Worm (Caenorhabditis elegans) whole organism, early embryonic: ENCODE data around the gene ttr-13.

Experiments
- B0310.2 ChIP-seq: sonication (generic microtip); optimal IDR thresholded peaks from 2 replicates; lab custom pipeline; 2016; ENCODE audit warnings: mild to moderate bottlenecking, missing genetic modification characterization, missing compliant biosample characterization
- F13C5.2 ChIP-seq: sonication (generic microtip); optimal IDR thresholded peaks from 2 replicates; lab custom pipeline; 2017; ENCODE audit warnings: mild to moderate bottlenecking, missing genetic modification characterization, inconsistent platforms, missing compliant biosample characterization
- aly-1 ChIP-seq: sonication (generic microtip); optimal IDR thresholded peaks from 2 replicates; lab custom pipeline; 2016; ENCODE audit warnings: missing genetic modification characterization, missing compliant biosample characterization
- ama-1 ChIP-seq: fragments of 150-350 bp; optimal IDR thresholded peaks from 2 replicates; lab custom pipeline; 2014
- ceh-13 ChIP-seq: fragments of 200-800 bp; sonication (Bioruptor generic); optimal IDR thresholded peaks from 2 replicates; lab custom pipeline; 2018; ENCODE audit warnings: mild to moderate bottlenecking, missing genetic modification characterization, missing compliant biosample characterization
- ceh-36 ChIP-seq: sonication (generic microtip); optimal IDR thresholded peaks from 2 replicates; lab custom pipeline; 2016; ENCODE audit warnings: missing genetic modification characterization, inconsistent platforms, missing compliant biosample characterization
- ets-7 ChIP-seq: sonication (generic microtip); optimal IDR thresholded peaks from 2 replicates; lab custom pipeline; 2016; ENCODE audit warnings: missing genotype, missing genetic modification characterization, missing compliant biosample characterization
- flt-1 ChIP-seq: fragments of 200-800 bp; sonication (Bioruptor generic); IDR thresholded peaks from 2 replicates; pipeline ENCODE4 v1.3.6; 2022; ENCODE audit warnings: missing genetic modification characterization, missing compliant biosample characterization
- hmbx-1 ChIP-seq: sonication (generic microtip); optimal IDR thresholded peaks from 2 replicates; lab custom pipeline; 2016; ENCODE audit warnings: mild to moderate bottlenecking, missing genetic modification characterization, missing compliant biosample characterization
- hmg-4 ChIP-seq: fragments of 200-800 bp; sonication (Bioruptor generic); optimal IDR thresholded peaks from 2 replicates; lab custom pipeline; 2018; ENCODE audit warnings: mild to moderate bottlenecking, missing genetic modification characterization, missing compliant biosample characterization
- hnd-1 ChIP-seq: sonication (generic microtip); optimal IDR thresholded peaks from 2 replicates; lab custom pipeline; 2016; ENCODE audit warnings: missing genetic modification characterization, missing compliant biosample characterization
- pes-1 ChIP-seq: fragments of 200-800 bp; sonication (Bioruptor generic); IDR thresholded peaks from 2 replicates; pipeline ENCODE4 v1.3.6; 2022; ENCODE audit warnings: missing genetic modification reagents, missing genetic modification characterization, missing compliant biosample characterization
- scrt-1 ChIP-seq: fragments of 200-800 bp; sonication (Bioruptor generic); IDR thresholded peaks from 2 replicates; pipeline ENCODE4 v1.3.6; 2022; ENCODE audit warnings: missing genetic modification characterization, missing compliant biosample characterization
- sea-1 ChIP-seq: fragments of 200-800 bp; sonication (Bioruptor generic); conservative IDR thresholded peaks from 2 replicates; pipeline ENCODE4 v1.3.6; 2022; ENCODE audit warnings: missing genetic modification characterization, missing compliant biosample characterization
- tbx-11 ChIP-seq: fragments of 200-800 bp; sonication (Bioruptor generic); IDR thresholded peaks from 2 replicates; pipeline ENCODE4 v1.3.6; 2022; ENCODE audit warnings: missing genetic modification characterization, missing compliant biosample characterization
- tbx-37 ChIP-seq: fragments of 200-800 bp; sonication (Bioruptor generic); conservative IDR thresholded peaks from 2 replicates; pipeline ENCODE4 v1.3.6; 2022; ENCODE audit warnings: missing genetic modification reagents, missing genetic modification characterization, missing compliant biosample characterization
- tra-4 ChIP-seq: sonication (generic microtip); optimal IDR thresholded peaks from 2 replicates; lab custom pipeline; 2017; ENCODE audit warnings: missing genetic modification characterization, missing compliant biosample characterization

ttr-13 gene

ce11 chrV:20636855-20637254 lies at the start of gene ttr-13:
Gene ttr-13 (minus strand): TSS chrV:20636955.
- TF ChIP-seq B0310.2 (tag; lab: Kevin White, UChicago): no peak
- TF ChIP-seq flt-1 (GFP tag; lab: Robert Waterston, UW): no peak
- no peak for TF ChIP-seq scrt-1
- TF ChIP-seq ama-1 (lab: Kevin White, UChicago): no peak
- TF ChIP-seq hmbx-1 (tag; lab: Kevin White, UChicago): no peak
- no peak for TF ChIP-seq tra-4 (tag; lab: Kevin White, UChicago)
- no peak for TF ChIP-seq tbx-11 (GFP tag; lab: Robert Waterston, UW)
- TF ChIP-seq tbx-37 (GFP tag; lab: Robert Waterston, UW): no peak
- TF ChIP-seq aly-1: no peak
- TF ChIP-seq sea-1 (GFP tag; lab: Robert Waterston, UW): no peak
- TF ChIP-seq ceh-13: no peak
- no peak for TF ChIP-seq hmg-4
- TF ChIP-seq pes-1 (GFP tag; lab: Robert Waterston, UW): no peak
- TF ChIP-seq ets-7 (tag; lab: Kevin White, UChicago): no peak

ce11 chrV:20685383-20685782 lies 48.6 kb upstream of the ttr-13 start, which contains the start of gene klf-2:
Gene klf-2 (plus strand): TSS chrV:20685683.
- no peak for TF ChIP-seq hmg-4
- TF ChIP-seq ceh-36 (tag; lab: Kevin White, UChicago): no peak
- no peak for TF ChIP-seq B0310.2 (tag; lab: Kevin White, UChicago)
- no peak for TF ChIP-seq tra-4 (tag; lab: Kevin White, UChicago)

- TF ChIP-seq F13C5.2 (tag; lab: Kevin White, UChicago): no peak
- no peak for TF ChIP-seq pes-1 (GFP tag; lab: Robert Waterston, UW)
- TF ChIP-seq ceh-36 (tag; lab: Kevin White, UChicago): no peak
- no peak for TF ChIP-seq ets-7 (tag; lab: Kevin White, UChicago)
- no peak for TF ChIP-seq aly-1
- TF ChIP-seq tra-4 (tag; lab: Kevin White, UChicago): no peak
- TF ChIP-seq hmg-4: no peak
- TF ChIP-seq flt-1 (GFP tag; lab: Robert Waterston, UW): no peak
Observed at ce11 chrV:20682309-20682708, 45.6 kb upstream of the ttr-13 start.

- no peak for TF ChIP-seq hmg-4
- TF ChIP-seq pes-1 (GFP tag; lab: Robert Waterston, UW): 0 out of 2 replicates have a peak, but pooled peaks have one; percentile 20
Observed at ce11 chrV:20681824-20682223, 45.1 kb upstream of the ttr-13 start.

ce11 chrV:20681120-20681519 lies 44.4 kb upstream of the ttr-13 start, which contains the start of gene srsx-35:
Gene srsx-35 (plus strand): TSS chrV:20681420.
- TF ChIP-seq tra-4 (tag; lab: Kevin White, UChicago): no peak
- TF ChIP-seq flt-1 (GFP tag; lab: Robert Waterston, UW): no peak
- no peak for TF ChIP-seq sea-1 (GFP tag; lab: Robert Waterston, UW)
- no peak for TF ChIP-seq hnd-1 (tag; lab: Kevin White, UChicago)
- no peak for TF ChIP-seq ceh-13
- TF ChIP-seq hmbx-1 (tag; lab: Kevin White, UChicago): no peak
- no peak for TF ChIP-seq ceh-36 (tag; lab: Kevin White, UChicago)
- no peak for TF ChIP-seq tbx-37 (GFP tag; lab: Robert Waterston, UW)
- no peak for TF ChIP-seq F13C5.2 (tag; lab: Kevin White, UChicago)
- TF ChIP-seq ama-1 (lab: Kevin White, UChicago): no peak

- TF ChIP-seq pes-1 (GFP tag; lab: Robert Waterston, UW): no peak
- TF ChIP-seq scrt-1: no peak
- TF ChIP-seq ceh-13: no peak
- TF ChIP-seq B0310.2 (tag; lab: Kevin White, UChicago): no peak
- TF ChIP-seq ama-1 (lab: Kevin White, UChicago): no peak
- no peak for TF ChIP-seq hmg-4
- TF ChIP-seq ceh-36 (tag; lab: Kevin White, UChicago): no peak
- TF ChIP-seq ets-7 (tag; lab: Kevin White, UChicago): no peak
- TF ChIP-seq hnd-1 (tag; lab: Kevin White, UChicago): no peak
- no peak for TF ChIP-seq tbx-37 (GFP tag; lab: Robert Waterston, UW)
- no peak for TF ChIP-seq flt-1 (GFP tag; lab: Robert Waterston, UW)
- TF ChIP-seq hmbx-1 (tag; lab: Kevin White, UChicago): no peak
- no peak for TF ChIP-seq tra-4 (tag; lab: Kevin White, UChicago)
- no peak for TF ChIP-seq tbx-11 (GFP tag; lab: Robert Waterston, UW)
- TF ChIP-seq aly-1: no peak
- no peak for TF ChIP-seq sea-1 (GFP tag; lab: Robert Waterston, UW)
- TF ChIP-seq F13C5.2 (tag; lab: Kevin White, UChicago): no peak
Observed at ce11 chrV:20680189-20680588, 43.4 kb upstream of the ttr-13 start.

ce11 chrV:20670625-20671024 lies 33.9 kb upstream of the ttr-13 start:
- TF ChIP-seq aly-1 (no peak), ets-7 (tag; lab: Kevin White, UChicago) (no peak), hmg-4 (no peak), pes-1 (GFP tag; lab: Robert Waterston, UW) (no peak), F13C5.2 (tag; lab: Kevin White, UChicago) (no peak), tbx-11 (GFP tag; lab: Robert Waterston, UW) (no peak), scrt-1 (no peak), flt-1 (GFP tag; lab: Robert Waterston, UW) (no peak), sea-1 (GFP tag; lab: Robert Waterston, UW) (no peak), ama-1 (lab: Kevin White, UChicago) (no peak), ceh-36 (tag; lab: Kevin White, UChicago) (no peak), ceh-13 (no peak), hmbx-1 (tag; lab: Kevin White, UChicago) (no peak), tra-4 (tag; lab: Kevin White, UChicago) (no peak), hnd-1 (tag; lab: Kevin White, UChicago) (no peak), B0310.2 (tag; lab: Kevin White, UChicago) (no peak), tbx-37 (GFP tag; lab: Robert Waterston, UW) (no peak)

ce11 chrV:20666905-20667304 lies 30.1 kb upstream of the ttr-13 start, which contains the start of gene mlt-11:
Gene mlt-11 (plus strand): TSS chrV:20667205.
- TF ChIP-seq sea-1 (GFP tag; lab: Robert Waterston, UW) (no peak), tra-4 (tag; lab: Kevin White, UChicago) (no peak), ets-7 (tag; lab: Kevin White, UChicago) (no peak), ceh-13 (no peak)
